Fruit fly (Drosophila melanogaster) whole organism, embryonic: ENCODE measurements around the gene Acp65Aa.

Source experiments
- Abd-B ChIP-seq: fragments of 200-800 bp; sonication (Bioruptor generic); optimal IDR thresholded peaks from 2 replicates; lab custom pipeline; 2018; ENCODE audit warnings: missing biosample characterization, mild to moderate bottlenecking, missing genetic modification characterization, moderate library complexity
- Bteb2 ChIP-seq: fragments of 200-800 bp; sonication (Bioruptor generic); optimal IDR thresholded peaks from 2 replicates; lab custom pipeline; 2016; ENCODE audit warnings: missing biosample characterization, missing genetic modification characterization
- CG10209 ChIP-seq: fragments of 200-800 bp; sonication (Bioruptor generic); optimal IDR thresholded peaks from 3 replicates; lab custom pipeline; 2017; ENCODE audit warnings: missing biosample characterization, mild to moderate bottlenecking, missing genetic modification characterization, missing genetic modification reagents
- CG10366 ChIP-seq: fragments of 200-800 bp; sonication (Bioruptor generic); IDR thresholded peaks from 2 replicates; pipeline ENCODE4 v1.3.6; 2022; ENCODE audit warnings: missing biosample characterization, missing genetic modification characterization
- CG10979 ChIP-seq: fragments of 200-800 bp; sonication (Bioruptor generic); optimal IDR thresholded peaks from 2 replicates; lab custom pipeline; 2018; ENCODE audit warnings: missing biosample characterization, mild to moderate bottlenecking, missing genetic modification characterization, moderate library complexity
- CG11085 ChIP-seq: fragments of 200-800 bp; sonication (Bioruptor generic); IDR thresholded peaks from 2 replicates; pipeline ENCODE4 v1.3.6; 2022; ENCODE audit warnings: missing biosample characterization, missing genetic modification characterization
- CG12071 ChIP-seq: fragments of 200-800 bp; sonication (Bioruptor generic); optimal IDR thresholded peaks from 3 replicates; lab custom pipeline; 2018; ENCODE audit warnings: missing biosample characterization, mild to moderate bottlenecking, missing genetic modification characterization
- CG12219 ChIP-seq: fragments of 200-800 bp; sonication (Bioruptor generic); optimal IDR thresholded peaks from 3 replicates; lab custom pipeline; 2018; ENCODE audit warnings: missing biosample characterization, mild to moderate bottlenecking, missing genetic modification characterization
- CG12236 ChIP-seq: fragments of 200-800 bp; sonication (Bioruptor generic); optimal IDR thresholded peaks from 2 replicates; lab custom pipeline; 2016; ENCODE audit warnings: missing biosample characterization, missing genetic modification characterization
- CG1233 ChIP-seq: fragments of 200-800 bp; sonication (Bioruptor generic); optimal IDR thresholded peaks from 4 replicates; lab custom pipeline; 2018; ENCODE audit warnings: missing biosample characterization, mild to moderate bottlenecking, missing genetic modification characterization
- CG14860 ChIP-seq: fragments of 200-800 bp; sonication (Bioruptor generic); IDR thresholded peaks from 3 replicates; pipeline ENCODE4 v1.3.6; 2022; ENCODE audit warnings: missing biosample characterization, missing genetic modification characterization; ENCODE audit not compliant: partially characterized antibody
- CG17359 ChIP-seq: fragments of 200-800 bp; sonication (Bioruptor generic); optimal IDR thresholded peaks from 3 replicates; lab custom pipeline; 2018; ENCODE audit warnings: missing biosample characterization, mild to moderate bottlenecking, missing genetic modification characterization, moderate library complexity
- CG17568 ChIP-seq: fragments of 200-800 bp; sonication (Bioruptor generic); optimal IDR thresholded peaks from 2 replicates; lab custom pipeline; 2018; ENCODE audit warnings: missing biosample characterization, mild to moderate bottlenecking, missing genetic modification characterization, moderate library complexity
- CG18599 ChIP-seq: fragments of 200-800 bp; sonication (Bioruptor generic); optimal IDR thresholded peaks from 3 replicates; lab custom pipeline; 2017; ENCODE audit warnings: missing biosample characterization, missing genetic modification characterization, mild to moderate bottlenecking, moderate library complexity, missing genetic modification reagents
- CG18619 ChIP-seq: fragments of 200-800 bp; sonication (Bioruptor generic); optimal IDR thresholded peaks from 3 replicates; lab custom pipeline; 2017; ENCODE audit warnings: missing biosample characterization, mild to moderate bottlenecking, missing genetic modification characterization
- CG2202 ChIP-seq: fragments of 200-800 bp; sonication (Bioruptor generic); optimal IDR thresholded peaks from 2 replicates; lab custom pipeline; 2018; ENCODE audit warnings: missing biosample characterization, mild to moderate bottlenecking, missing genetic modification characterization
- CG2678 ChIP-seq: fragments of 200-800 bp; sonication (Bioruptor generic); optimal IDR thresholded peaks from 3 replicates; lab custom pipeline; 2019; ENCODE audit warnings: missing biosample characterization, mild to moderate bottlenecking, missing genetic modification characterization, moderate library complexity
- CG30403 ChIP-seq: fragments of 200-800 bp; sonication (Bioruptor generic); optimal IDR thresholded peaks from 3 replicates; lab custom pipeline; 2016; ENCODE audit warnings: missing biosample characterization, missing genetic modification characterization
- CG3163 ChIP-seq: fragments of 200-800 bp; sonication (Bioruptor generic); optimal IDR thresholded peaks from 3 replicates; lab custom pipeline; 2016; ENCODE audit warnings: missing biosample characterization, missing genetic modification characterization
- CG33557 ChIP-seq: fragments of 200-800 bp; sonication (Bioruptor generic); optimal IDR thresholded peaks from 2 replicates; lab custom pipeline; 2019; ENCODE audit warnings: missing biosample characterization, mild to moderate bottlenecking, missing genetic modification characterization, moderate library complexity
- CG4282 ChIP-seq: fragments of 200-800 bp; sonication (Bioruptor generic); optimal IDR thresholded peaks from 2 replicates; lab custom pipeline; 2016; ENCODE audit warnings: missing biosample characterization, missing genetic modification characterization
- CG4328 ChIP-seq: fragments of 200-800 bp; sonication (Bioruptor generic); optimal IDR thresholded peaks from 3 replicates; lab custom pipeline; 2017; ENCODE audit warnings: missing biosample characterization, missing genetic modification reagents, missing genetic modification characterization
- CG4424 ChIP-seq: fragments of 200-800 bp; sonication (Bioruptor generic); optimal IDR thresholded peaks from 3 replicates; lab custom pipeline; 2016; ENCODE audit warnings: missing biosample characterization, missing genetic modification characterization
- CG4820 ChIP-seq: fragments of 200-800 bp; sonication (Bioruptor generic); optimal IDR thresholded peaks from 3 replicates; lab custom pipeline; 2016; ENCODE audit warnings: missing biosample characterization, missing genetic modification characterization
- CG5180 ChIP-seq: fragments of 200-800 bp; sonication (Bioruptor generic); optimal IDR thresholded peaks from 3 replicates; lab custom pipeline; 2017; ENCODE audit warnings: missing biosample characterization, missing genetic modification characterization, mild to moderate bottlenecking, moderate library complexity, missing genetic modification reagents
- CG9797 ChIP-seq: fragments of 200-800 bp; sonication (Bioruptor generic); optimal IDR thresholded peaks from 3 replicates; lab custom pipeline; 2018; ENCODE audit warnings: missing biosample characterization, mild to moderate bottlenecking, missing genetic modification characterization
- CoRest ChIP-seq: fragments of 200-800 bp; sonication (Bioruptor generic); optimal IDR thresholded peaks from 3 replicates; lab custom pipeline; 2018; ENCODE audit warnings: missing biosample characterization, mild to moderate bottlenecking, missing genetic modification characterization, moderate library complexity
- Dad ChIP-seq: fragments of 200-800 bp; sonication (Bioruptor generic); optimal IDR thresholded peaks from 3 replicates; lab custom pipeline; 2016; ENCODE audit warnings: missing biosample characterization, missing genetic modification characterization
- Dbx ChIP-seq: fragments of 200-800 bp; sonication (Bioruptor generic); IDR thresholded peaks from 3 replicates; pipeline ENCODE4 v1.3.6; 2022; ENCODE audit warnings: missing biosample characterization, missing genetic modification characterization
- GATAe ChIP-seq: fragments of 200-800 bp; sonication (Bioruptor generic); conservative IDR thresholded peaks from 2 replicates; pipeline ENCODE4 v1.3.6; 2022; ENCODE audit warnings: missing biosample characterization, missing genetic modification characterization
- HLH3B ChIP-seq: fragments of 200-800 bp; sonication (Bioruptor generic); IDR thresholded peaks from 2 replicates; pipeline ENCODE4 v1.3.6; 2022; ENCODE audit warnings: missing biosample characterization, missing genetic modification characterization
- Hand ChIP-seq: fragments of 200-800 bp; sonication (Bioruptor generic); optimal IDR thresholded peaks from 2 replicates; lab custom pipeline; 2017; ENCODE audit warnings: mild to moderate bottlenecking, missing biosample characterization, missing genetic modification reagents, missing genetic modification characterization
- Meics ChIP-seq: fragments of 200-800 bp; sonication (Bioruptor generic); optimal IDR thresholded peaks from 2 replicates; lab custom pipeline; 2017; ENCODE audit warnings: missing biosample characterization, mild to moderate bottlenecking, missing genetic modification characterization
- Sry-β ChIP-seq: fragments of 200-800 bp; sonication (Bioruptor generic); optimal IDR thresholded peaks from 2 replicates; lab custom pipeline; 2018; ENCODE audit warnings: missing biosample characterization, mild to moderate bottlenecking, missing genetic modification characterization, moderate library complexity
- Xrp1 ChIP-seq: fragments of 200-800 bp; sonication (Bioruptor generic); IDR thresholded peaks from 2 replicates; pipeline ENCODE4 v1.3.6; 2022; ENCODE audit warnings: missing biosample characterization, missing genetic modification characterization
- caup ChIP-seq: fragments of 200-800 bp; sonication (Bioruptor generic); optimal IDR thresholded peaks from 3 replicates; lab custom pipeline; 2017; ENCODE audit warnings: missing biosample characterization, mild to moderate bottlenecking, missing genetic modification characterization, moderate library complexity; ENCODE audit not compliant: severe bottlenecking
- cwo ChIP-seq: fragments of 200-800 bp; sonication (Bioruptor generic); optimal IDR thresholded peaks from 3 replicates; lab custom pipeline; 2017; ENCODE audit warnings: missing biosample characterization, missing genetic modification characterization, mild to moderate bottlenecking, moderate library complexity, missing genetic modification reagents
- dan ChIP-seq: fragments of 200-800 bp; sonication (Bioruptor generic); IDR thresholded peaks from 2 replicates; pipeline ENCODE4 v1.3.6; 2022; ENCODE audit warnings: missing biosample characterization, missing genetic modification characterization
- eve ChIP-seq, 2 experiments: fragments of >200 bp; optimal IDR thresholded peaks; 2 replicates each; lab custom pipeline; 2017; ENCODE audit warnings: missing biosample characterization in 2 of 2, missing genetic modification characterization in 2 of 2
- fu2 ChIP-seq: fragments of 200-800 bp; sonication (Bioruptor generic); optimal IDR thresholded peaks from 2 replicates; lab custom pipeline; 2016; ENCODE audit warnings: missing biosample characterization, missing genetic modification characterization
- hb ChIP-seq: fragments of 200-800 bp; sonication (Bioruptor generic); IDR thresholded peaks from 3 replicates; pipeline ENCODE4 v1.3.6; 2022; ENCODE audit warnings: missing biosample characterization, missing genetic modification characterization; ENCODE audit not compliant: partially characterized antibody
- insv ChIP-seq, 2 experiments: fragments of 200-800 bp; sonication (Bioruptor generic); optimal IDR thresholded peaks; 3 replicates each; lab custom pipeline; 2016 to 2018; ENCODE audit warnings: missing biosample characterization in 2 of 2, missing genetic modification characterization in 2 of 2
- klu ChIP-seq: fragments of 200-800 bp; sonication (Bioruptor generic); IDR thresholded peaks from 2 replicates; pipeline ENCODE4 v1.3.6; 2022; ENCODE audit warnings: missing biosample characterization, missing genetic modification characterization
- kni ChIP-seq: fragments of 200-800 bp; sonication (Bioruptor generic); optimal IDR thresholded peaks from 3 replicates; lab custom pipeline; 2017; ENCODE audit warnings: mild to moderate bottlenecking, missing biosample characterization, missing genetic modification reagents, missing genetic modification characterization
- repo ChIP-seq: fragments of 200-800 bp; sonication (Bioruptor generic); optimal IDR thresholded peaks from 2 replicates; lab custom pipeline; 2016; ENCODE audit warnings: missing biosample characterization, missing genetic modification characterization
- rib ChIP-seq: fragments of 200-800 bp; sonication (Bioruptor generic); IDR thresholded peaks from 2 replicates; pipeline ENCODE4 v1.3.6; 2022; ENCODE audit warnings: missing biosample characterization, missing genetic modification characterization
- slp2 ChIP-seq: fragments of 200-800 bp; sonication (Bioruptor generic); optimal IDR thresholded peaks from 2 replicates; lab custom pipeline; 2016; ENCODE audit warnings: missing biosample characterization, missing genetic modification characterization
- unpg ChIP-seq: fragments of 200-800 bp; sonication (Bioruptor generic); optimal IDR thresholded peaks from 3 replicates; lab custom pipeline; 2018; ENCODE audit warnings: missing biosample characterization, mild to moderate bottlenecking, missing genetic modification characterization, moderate library complexity

Gene Acp65Aa

DNA sequence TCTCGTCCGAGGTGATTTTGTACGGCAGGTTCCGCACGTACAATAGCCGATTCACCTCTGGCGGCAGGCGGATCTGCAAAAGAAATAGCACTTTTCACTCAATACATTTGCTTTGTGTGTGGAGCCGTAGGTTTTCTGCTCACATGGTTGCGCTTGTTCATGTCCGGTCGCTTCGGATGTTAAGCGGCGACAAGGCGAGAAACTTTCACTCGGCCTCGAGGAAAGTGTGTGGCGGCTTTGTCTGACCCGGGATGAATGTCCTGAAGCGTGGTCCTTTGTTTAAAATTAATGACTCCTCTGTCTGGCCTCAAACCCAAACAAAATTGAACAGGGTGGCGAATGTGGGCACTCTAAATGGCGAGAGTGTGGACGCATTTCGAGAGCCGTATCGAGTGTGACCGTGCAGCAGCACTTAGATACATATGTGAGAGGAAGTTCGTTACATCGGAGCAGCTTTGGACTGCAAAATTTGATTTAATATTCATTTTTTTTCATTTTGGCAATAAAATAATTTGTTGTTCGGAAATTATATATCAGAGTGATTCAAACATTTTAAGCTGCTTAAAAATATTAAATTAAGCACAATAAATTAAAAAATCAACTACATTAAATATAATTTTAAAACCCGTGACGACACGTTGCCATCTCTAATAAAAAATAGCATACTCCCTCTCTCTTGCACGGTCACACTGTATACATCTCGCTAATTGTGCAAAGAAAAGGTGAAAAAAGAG, 40.4 kb upstream of the Acp65Aa start, which contains the start of the genes Sf3b6 and Tnpo (continued):
- no peak for TF ChIP-seq hb
- TF ChIP-seq CG4424 (GFP tag; lab: Kevin White, UChicago): peak; percentile 89
- no peak for TF ChIP-seq CG12219 (GFP tag; lab: Kevin White, UChicago)
- TF ChIP-seq CG10209: peak; percentile 86
- TF ChIP-seq CG14860 (GFP tag; lab: Robert Waterston, UW): peak; percentile 47; the same call in 2 of the 3 replicates
- TF ChIP-seq CG18619 (GFP tag; lab: Kevin White, UChicago): peak; percentile 83
- TF ChIP-seq cwo (GFP tag; lab: Kevin White, UChicago): peak; percentile 68
- TF ChIP-seq CG12071 (GFP tag; lab: Kevin White, UChicago): no peak
- TF ChIP-seq eve (GFP tag; optimal IDR thresholded peaks at IDR 0.05; lab: Kevin White, UChicago): no peak
- TF ChIP-seq CG10366: peak; percentile 86
- TF ChIP-seq Xrp1 (GFP tag; lab: Robert Waterston, UW): peak; percentile 82
- TF ChIP-seq CG2678 (tag; lab: Kevin White, UChicago): no peak
- peak; percentile 54 for TF ChIP-seq CG2202
- TF ChIP-seq CG30403 (GFP tag; lab: Kevin White, UChicago): peak; percentile 95
- TF ChIP-seq CoRest (tag; lab: Kevin White, UChicago): peak; percentile 93
- TF ChIP-seq CG12236 (GFP tag; lab: Kevin White, UChicago): peak; percentile 33
- peak; percentile 84 for TF ChIP-seq Dbx
- no peak for TF ChIP-seq unpg (GFP tag; lab: Kevin White, UChicago)
- TF ChIP-seq CG3163 (GFP tag; lab: Kevin White, UChicago): peak; percentile 16
- no peak for TF ChIP-seq repo (GFP tag; lab: Kevin White, UChicago)
- no peak for TF ChIP-seq CG18599 (GFP tag; lab: Kevin White, UChicago)
- TF ChIP-seq CG5180 (GFP tag; lab: Kevin White, UChicago): peak; percentile 49
- no peak for TF ChIP-seq CG17359 (tag; lab: Kevin White, UChicago)
- peak; percentile 31 for TF ChIP-seq slp2 (GFP tag; lab: Kevin White, UChicago)
- peak; percentile 83 for TF ChIP-seq CG33557
- TF ChIP-seq CG9797: peak; percentile 99
- TF ChIP-seq kni (GFP tag; lab: Kevin White, UChicago): no peak
- TF ChIP-seq Sry-β (GFP tag; lab: Kevin White, UChicago): peak; percentile 70
- TF ChIP-seq Hand (GFP tag; lab: Kevin White, UChicago): peak; percentile 2
- TF ChIP-seq Dad (GFP tag; lab: Kevin White, UChicago): peak; percentile 12
- no peak for TF ChIP-seq CG17568
- peak; percentile 82 for TF ChIP-seq CG4328 (GFP tag; lab: Kevin White, UChicago)
- no peak for TF ChIP-seq Abd-B (GFP tag; lab: Kevin White, UChicago)
- peak; percentile 76 for TF ChIP-seq HLH3B (GFP tag; lab: Robert Waterston, UW)
- TF ChIP-seq caup (GFP tag; lab: Kevin White, UChicago): peak; percentile 73
- peak; percentile 63 for TF ChIP-seq CG11085 (GFP tag; lab: Robert Waterston, UW)
- TF ChIP-seq CG10979: peak; percentile 71
- TF ChIP-seq CG4820 (GFP tag; lab: Kevin White, UChicago): peak; percentile 80
- TF ChIP-seq CG4282 (GFP tag; lab: Kevin White, UChicago): peak; percentile 34
- peak; percentile 49; the same call in 1 of the 2 replicates for TF ChIP-seq dan (GFP tag; lab: Robert Waterston, UW)
- TF ChIP-seq insv (GFP tag; optimal IDR thresholded peaks at IDR 0.05; lab: Kevin White, UChicago): peak in 1 of 2 experiments; percentile 52
- peak; percentile 85 for TF ChIP-seq Meics (GFP tag; lab: Kevin White, UChicago)
- peak; percentile 70 for TF ChIP-seq fu2 (GFP tag; lab: Kevin White, UChicago)
- TF ChIP-seq rib (GFP tag; lab: Robert Waterston, UW): no peak
- peak; percentile 85 for TF ChIP-seq klu (GFP tag; lab: Robert Waterston, UW)
- TF ChIP-seq GATAe (GFP tag; lab: Robert Waterston, UW): 0 out of 2 replicates have a peak, but pooled peaks have one; percentile 19
- TF ChIP-seq CG1233 (GFP tag; lab: Kevin White, UChicago): peak; percentile 74
- peak; percentile 75 for TF ChIP-seq Bteb2 (GFP tag; lab: Kevin White, UChicago)
